Fruit fly (Drosophila melanogaster): Measurements from ENCODE around the gene CG5506.

dm6 chr3L:17886545-17886944, 2.4 kb upstream of the CG5506 start, which contains the start of gene CG16775:
- TF ChIP-seq Pif1B (GFP tag; optimal IDR thresholded peaks at IDR 0.05) (no peak), EcR (GFP tag; optimal IDR thresholded peaks at IDR 0.05) (no peak), CG10348 (GFP tag; IDR thresholded peaks at IDR 0.05) (no peak), CG12605 (GFP tag; IDR thresholded peaks at IDR 0.05) (no peak), CG17806 (tag; optimal IDR thresholded peaks at IDR 0.05) (no peak)
